Fruit fly (Drosophila melanogaster) ovary, adult (tissue): ENCODE results near the gene Rtnl2.

Source experiments
- CG17801 ChIP-seq: fragments of 200-800 bp; optimal IDR thresholded peaks from 2 replicates; lab custom pipeline; 2019; ENCODE audit warnings: missing biosample characterization, mild to moderate bottlenecking, missing genetic modification characterization, moderate library complexity; ENCODE audit not compliant: partially characterized antibody

Rtnl2 gene

dm6 chr3R:7508198-7508837, 21.7 kb downstream of the Rtnl2 start:
- TF ChIP-seq CG17801 (GFP tag; lab: Kevin White, UChicago): peak; percentile 27

dm6 chr3R:7506314-7506988, 23.6 kb downstream of the Rtnl2 start:
- TF ChIP-seq CG17801 (GFP tag; lab: Kevin White, UChicago): peak; percentile 20

dm6 chr3R:7504989-7505761, 24.9 kb downstream of the Rtnl2 start, which contains the start of gene alpha-Est9:
TSS of gene alpha-Est9 (minus strand) at chr3R:7505098.
- peak; percentile 27 for TF ChIP-seq CG17801 (GFP tag; lab: Kevin White, UChicago)

- no peak for TF ChIP-seq CG17801 (GFP tag; lab: Kevin White, UChicago)
These were observed 26.8 kb downstream of the Rtnl2 start for dm6 chr3R:7503216-7503615.

- no peak for TF ChIP-seq CG17801 (GFP tag; lab: Kevin White, UChicago)
These were observed 27.8 kb downstream of the Rtnl2 start, which contains the start of gene Mics1 for dm6 chr3R:7502276-7502675. TSS of gene Mics1 (minus strand) at chr3R:7502376.

- no peak for TF ChIP-seq CG17801 (GFP tag; lab: Kevin White, UChicago)
These were observed 29.5 kb downstream of the Rtnl2 start for dm6 chr3R:7500513-7500912.

- no peak for TF ChIP-seq CG17801 (GFP tag; lab: Kevin White, UChicago)
These were observed 30.6 kb downstream of the Rtnl2 start for dm6 chr3R:7499488-7499887.

- peak; percentile 61 for TF ChIP-seq CG17801 (GFP tag; lab: Kevin White, UChicago)
These were observed 32.6 kb downstream of the Rtnl2 start for dm6 chr3R:7497488-7497887.

dm6 chr3R:7493745-7494144, 36.3 kb downstream of the Rtnl2 start, which contains the start of gene alpha-Est10:
TSS of gene alpha-Est10 (minus strand) at chr3R:7493845.
- no peak for TF ChIP-seq CG17801 (GFP tag; lab: Kevin White, UChicago)

- TF ChIP-seq CG17801 (GFP tag; lab: Kevin White, UChicago): no peak
These were observed 36.9 kb downstream of the Rtnl2 start, which contains the start of gene CG42656 for dm6 chr3R:7493171-7493570. TSS of gene CG42656 (minus strand) at chr3R:7493271.

dm6 chr3R:7492099-7492498, 37.9 kb downstream of the Rtnl2 start:
- TF ChIP-seq CG17801 (GFP tag; lab: Kevin White, UChicago): no peak

dm6 chr3R:7491453-7491853, 38.6 kb downstream of the Rtnl2 start:
- peak; percentile 60 for TF ChIP-seq CG17801 (GFP tag; lab: Kevin White, UChicago)

- TF ChIP-seq CG17801 (GFP tag; lab: Kevin White, UChicago): peak; percentile 52
These were observed 39.2 kb downstream of the Rtnl2 start for dm6 chr3R:7490884-7491283.

- peak; percentile 53 for TF ChIP-seq CG17801 (GFP tag; lab: Kevin White, UChicago)
These were observed 40.1 kb downstream of the Rtnl2 start for dm6 chr3R:7489902-7490301.
